Fruit fly (Drosophila melanogaster) whole organism, embryonic: ENCODE measurements around the gene CG11882.
A peak's percentile ranks its signal among the peaks of the same experiment; 100 is the strongest.

Source experiments
- ATbp ChIP-seq: fragments of 200-800 bp; sonication (Bioruptor generic); optimal IDR thresholded peaks from 2 replicates; lab custom pipeline; 2017; ENCODE audit warnings: missing biosample characterization, mild to moderate bottlenecking, missing genetic modification characterization, missing genetic modification reagents
- Awh ChIP-seq: fragments of 200-800 bp; sonication (Bioruptor generic); IDR thresholded peaks from 2 replicates; pipeline ENCODE4, ENCODE4 v1.3.6; 2022; ENCODE audit warnings: missing biosample characterization, missing genetic modification characterization
- B-H2 ChIP-seq: fragments of 200-800 bp; sonication (Bioruptor generic); optimal IDR thresholded peaks from 2 replicates; lab custom pipeline; 2018; ENCODE audit warnings: missing biosample characterization, mild to moderate bottlenecking, missing genetic modification characterization
- BtbVII ChIP-seq: fragments of 200-800 bp; sonication (Bioruptor generic); optimal IDR thresholded peaks from 3 replicates; lab custom pipeline; 2017; ENCODE audit warnings: missing biosample characterization, mild to moderate bottlenecking, missing genetic modification characterization
- CG12744 ChIP-seq: fragments of 200-800 bp; sonication (Bioruptor generic); optimal IDR thresholded peaks from 2 replicates; lab custom pipeline; 2016; ENCODE audit warnings: missing biosample characterization, missing genetic modification characterization
- CG14860 ChIP-seq: fragments of 200-800 bp; sonication (Bioruptor generic); IDR thresholded peaks from 3 replicates; pipeline ENCODE4 v1.3.6; 2022; ENCODE audit warnings: missing biosample characterization, missing genetic modification characterization; ENCODE audit not compliant: partially characterized antibody
- CG17359 ChIP-seq: fragments of 200-800 bp; sonication (Bioruptor generic); optimal IDR thresholded peaks from 3 replicates; lab custom pipeline; 2018; ENCODE audit warnings: missing biosample characterization, mild to moderate bottlenecking, missing genetic modification characterization, moderate library complexity
- CG17361 ChIP-seq: fragments of 200-800 bp; sonication (Bioruptor generic); IDR thresholded peaks from 3 replicates; pipeline ENCODE4 v1.3.6; 2022; ENCODE audit warnings: missing biosample characterization, missing genetic modification characterization
- CG17568 ChIP-seq: fragments of 200-800 bp; sonication (Bioruptor generic); optimal IDR thresholded peaks from 2 replicates; lab custom pipeline; 2018; ENCODE audit warnings: missing biosample characterization, mild to moderate bottlenecking, missing genetic modification characterization, moderate library complexity
- CG1832 ChIP-seq: fragments of 200-800 bp; sonication (Bioruptor generic); optimal IDR thresholded peaks from 2 replicates; lab custom pipeline; 2017; ENCODE audit warnings: missing biosample characterization, mild to moderate bottlenecking, missing genetic modification characterization, inconsistent platforms
- CG18599 ChIP-seq: fragments of 200-800 bp; sonication (Bioruptor generic); optimal IDR thresholded peaks from 3 replicates; lab custom pipeline; 2017; ENCODE audit warnings: missing biosample characterization, missing genetic modification characterization, mild to moderate bottlenecking, moderate library complexity, missing genetic modification reagents
- CG2678 ChIP-seq: fragments of 200-800 bp; sonication (Bioruptor generic); optimal IDR thresholded peaks from 3 replicates; lab custom pipeline; 2019; ENCODE audit warnings: missing biosample characterization, mild to moderate bottlenecking, missing genetic modification characterization, moderate library complexity
- CG2712 ChIP-seq: fragments of 200-800 bp; optimal IDR thresholded peaks from 3 replicates; lab custom pipeline; 2019; ENCODE audit warnings: missing biosample characterization, mild to moderate bottlenecking, missing genetic modification characterization, moderate library complexity
- CG3407 ChIP-seq: fragments of 200-800 bp; sonication (Bioruptor generic); optimal IDR thresholded peaks from 2 replicates; lab custom pipeline; 2018; ENCODE audit warnings: missing biosample characterization, mild to moderate bottlenecking, missing genetic modification characterization
- CG34224 ChIP-seq: fragments of 200-800 bp; sonication (Bioruptor generic); IDR thresholded peaks from 3 replicates; pipeline ENCODE4 v1.3.6; 2022; ENCODE audit warnings: missing biosample characterization, missing genetic modification characterization; ENCODE audit not compliant: partially characterized antibody
- CG5245 ChIP-seq: fragments of 200-800 bp; sonication (Bioruptor generic); optimal IDR thresholded peaks from 3 replicates; lab custom pipeline; 2016; ENCODE audit warnings: missing biosample characterization, missing genetic modification characterization
- CG5953 ChIP-seq: fragments of 200-800 bp; sonication (Bioruptor generic); IDR thresholded peaks from 2 replicates; pipeline ENCODE4 v1.3.6; 2022; ENCODE audit warnings: missing biosample characterization, missing genetic modification characterization
- CG6683 ChIP-seq: fragments of 200-800 bp; sonication (Bioruptor generic); optimal IDR thresholded peaks from 2 replicates; lab custom pipeline; 2017; ENCODE audit warnings: missing biosample characterization, mild to moderate bottlenecking, missing genetic modification characterization, missing genetic modification reagents
- Fer1 ChIP-seq: fragments of 200-800 bp; sonication (Bioruptor generic); optimal IDR thresholded peaks from 2 replicates; lab custom pipeline; 2017; ENCODE audit warnings: missing biosample characterization, mild to moderate bottlenecking, missing genetic modification characterization
- H15 ChIP-seq: fragments of 200-800 bp; sonication (Bioruptor generic); IDR thresholded peaks from 3 replicates; pipeline ENCODE4 v1.3.6; 2022; ENCODE audit warnings: missing biosample characterization, missing genetic modification characterization
- Mad ChIP-seq: fragments of 200-800 bp; sonication (Bioruptor generic); optimal IDR thresholded peaks from 2 replicates; lab custom pipeline; 2016; ENCODE audit warnings: missing biosample characterization, missing genetic modification characterization
- Meics ChIP-seq: fragments of 200-800 bp; sonication (Bioruptor generic); optimal IDR thresholded peaks from 2 replicates; lab custom pipeline; 2017; ENCODE audit warnings: missing biosample characterization, mild to moderate bottlenecking, missing genetic modification characterization
- Ptx1 ChIP-seq: fragments of 200-800 bp; sonication (Bioruptor generic); IDR thresholded peaks from 2 replicates; pipeline ENCODE4 v1.3.6; 2022; ENCODE audit warnings: missing biosample characterization, missing genetic modification characterization
- Side ChIP-seq: fragments of 200-800 bp; sonication (Bioruptor generic); optimal IDR thresholded peaks from 2 replicates; lab custom pipeline; 2016; ENCODE audit warnings: missing biosample characterization, missing genetic modification characterization
- Spps ChIP-seq: fragments of 200-800 bp; sonication (Bioruptor generic); optimal IDR thresholded peaks from 2 replicates; lab custom pipeline; 2018; ENCODE audit warnings: missing biosample characterization, mild to moderate bottlenecking, missing genetic modification characterization
- Tbp ChIP-seq: fragments of >200 bp; optimal IDR thresholded peaks from 2 replicates; lab custom pipeline; 2018; ENCODE audit warnings: missing biosample characterization, missing genetic modification characterization
- Usf ChIP-seq: fragments of 200-800 bp; sonication (Bioruptor generic); optimal IDR thresholded peaks from 2 replicates; lab custom pipeline; 2017; ENCODE audit warnings: missing genotype, missing biosample characterization, missing genetic modification characterization
- Xbp1 ChIP-seq: fragments of 200-800 bp; sonication (Bioruptor generic); optimal IDR thresholded peaks from 3 replicates; lab custom pipeline; 2016; ENCODE audit warnings: missing biosample characterization, mild to moderate bottlenecking, missing genetic modification characterization
- amos ChIP-seq: fragments of 200-800 bp; sonication (Bioruptor generic); IDR thresholded peaks from 2 replicates; pipeline ENCODE4 v1.3.6; 2022; ENCODE audit warnings: missing biosample characterization, missing genetic modification characterization; ENCODE audit not compliant: partially characterized antibody
- ara ChIP-seq: fragments of 200-800 bp; sonication (Bioruptor generic); IDR thresholded peaks from 2 replicates; pipeline ENCODE4 v1.3.6; 2022; ENCODE audit warnings: missing biosample characterization, missing genetic modification characterization
- az2 ChIP-seq: fragments of 200-800 bp; sonication (Bioruptor generic); optimal IDR thresholded peaks from 3 replicates; lab custom pipeline; 2016; ENCODE audit warnings: missing biosample characterization, missing genetic modification characterization
- bowl ChIP-seq: fragments of 200-800 bp; sonication (Bioruptor generic); IDR thresholded peaks from 2 replicates; pipeline ENCODE4 v1.3.6; 2022; ENCODE audit warnings: missing biosample characterization, missing genetic modification characterization
- danr ChIP-seq: fragments of 200-800 bp; sonication (Bioruptor generic); IDR thresholded peaks from 2 replicates; pipeline ENCODE4 v1.3.6; 2022; ENCODE audit warnings: missing biosample characterization, missing genetic modification characterization
- en ChIP-seq: fragments of 200-800 bp; sonication (Bioruptor generic); optimal IDR thresholded peaks from 2 replicates; lab custom pipeline; 2016; ENCODE audit warnings: missing biosample characterization, missing genetic modification characterization
- esg ChIP-seq: fragments of 200-800 bp; sonication (Bioruptor generic); conservative IDR thresholded peaks from 2 replicates; pipeline ENCODE4 v1.3.6; 2022; ENCODE audit warnings: missing biosample characterization, missing genetic modification characterization
- kni ChIP-seq: fragments of 200-800 bp; sonication (Bioruptor generic); optimal IDR thresholded peaks from 3 replicates; lab custom pipeline; 2017; ENCODE audit warnings: mild to moderate bottlenecking, missing biosample characterization, missing genetic modification reagents, missing genetic modification characterization
- lab ChIP-seq: fragments of 200-800 bp; sonication (Bioruptor generic); optimal IDR thresholded peaks from 3 replicates; lab custom pipeline; 2017; ENCODE audit warnings: missing biosample characterization, missing genetic modification characterization, mild to moderate bottlenecking, moderate library complexity, missing genetic modification reagents
- lola ChIP-seq, 3 experiments: fragments of >200 bp in 2 of 3; fragments of 200-800 bp in 1 of 3; sonication (Bioruptor generic) in 1 of 3; optimal IDR thresholded peaks; 2 replicates each; lab custom pipeline; 2017 to 2019; ENCODE audit warnings: missing biosample characterization in 3 of 3, missing genetic modification characterization in 3 of 3, mild to moderate bottlenecking in 1 of 3, moderate library complexity in 1 of 3
- nerfin-2 ChIP-seq: fragments of 200-800 bp; sonication (Bioruptor generic); IDR thresholded peaks from 2 replicates; pipeline ENCODE4 v1.3.6; 2022; ENCODE audit warnings: missing biosample characterization, missing genetic modification characterization; ENCODE audit not compliant: partially characterized antibody
- org-1 ChIP-seq: fragments of 200-800 bp; sonication (Bioruptor generic); optimal IDR thresholded peaks from 2 replicates; lab custom pipeline; 2017; ENCODE audit warnings: missing biosample characterization, missing genetic modification characterization
- phol ChIP-seq: fragments of 200-800 bp; sonication (Bioruptor generic); optimal IDR thresholded peaks from 3 replicates; lab custom pipeline; 2018; ENCODE audit warnings: missing biosample characterization, mild to moderate bottlenecking, missing genetic modification characterization, moderate library complexity
- ro ChIP-seq: fragments of 200-800 bp; sonication (Bioruptor generic); IDR thresholded peaks from 2 replicates; pipeline ENCODE4 v1.3.6; 2022; ENCODE audit warnings: missing biosample characterization, missing genetic modification characterization
- row ChIP-seq: fragments of 200-800 bp; sonication (Bioruptor generic); IDR thresholded peaks from 3 replicates; pipeline ENCODE4 v1.3.6; 2022; ENCODE audit warnings: missing biosample characterization, missing genetic modification characterization
- salm ChIP-seq: fragments of 200-800 bp; sonication (Bioruptor generic); optimal IDR thresholded peaks from 2 replicates; lab custom pipeline; 2018; ENCODE audit warnings: missing biosample characterization, mild to moderate bottlenecking, missing genetic modification characterization
- sens ChIP-seq: fragments of 200-800 bp; sonication (Bioruptor generic); peaks from one replicate; lab custom pipeline; 2016; ENCODE audit warnings: missing biosample characterization, missing genetic modification characterization
- slp2 ChIP-seq: fragments of 200-800 bp; sonication (Bioruptor generic); optimal IDR thresholded peaks from 2 replicates; lab custom pipeline; 2016; ENCODE audit warnings: missing biosample characterization, missing genetic modification characterization
- unc-4 ChIP-seq: fragments of 200-800 bp; sonication (Bioruptor generic); IDR thresholded peaks from 2 replicates; pipeline ENCODE4 v1.3.6; 2022; ENCODE audit warnings: missing biosample characterization, missing genetic modification characterization; ENCODE audit not compliant: partially characterized antibody
- vnd ChIP-seq: fragments of 200-800 bp; sonication (Bioruptor generic); IDR thresholded peaks from 3 replicates; pipeline ENCODE4 v1.3.6; 2022; ENCODE audit warnings: missing biosample characterization, missing genetic modification characterization; ENCODE audit not compliant: partially characterized antibody

The CG11882 gene

dm6 chr3R:29112398-29113150, 35.4 kb downstream of the CG11882 start, which contains the start of the genes alpha-Man-Ib and Pdhb (continued):
- peak; percentile 43; the same call in 1 of the 2 replicates for TF ChIP-seq Awh (GFP tag; lab: Robert Waterston, UW)
- TF ChIP-seq H15 (GFP tag; lab: Robert Waterston, UW): peak; percentile 65; the same call in 2 of the 3 replicates
- no peak for TF ChIP-seq Side
- TF ChIP-seq kni: no peak
- TF ChIP-seq Spps (tag; lab: Kevin White, UChicago): peak; percentile 42
- TF ChIP-seq salm: peak; percentile 48
- no peak for TF ChIP-seq CG1832 (GFP tag; lab: Kevin White, UChicago)
- no peak for TF ChIP-seq en (GFP tag; lab: Kevin White, UChicago)
- peak; percentile 29; the same call in 1 of the 2 replicates for TF ChIP-seq amos
- no peak for TF ChIP-seq ara
- TF ChIP-seq CG14860 (GFP tag; lab: Robert Waterston, UW): no peak
- TF ChIP-seq esg (GFP tag; lab: Robert Waterston, UW): peak; percentile 79
- peak; percentile 90 for TF ChIP-seq CG2712 (tag; lab: Kevin White, UChicago)
- TF ChIP-seq CG5953 (GFP tag; lab: Robert Waterston, UW): 0 out of 2 replicates have a peak, but pooled peaks have one; percentile 5
- peak; percentile 10 for TF ChIP-seq slp2
- TF ChIP-seq CG17568 (GFP tag; lab: Kevin White, UChicago): no peak
- peak; percentile 31 for TF ChIP-seq BtbVII
- TF ChIP-seq CG2678: peak; percentile 84
- peak; percentile 42 for TF ChIP-seq CG6683 (GFP tag; lab: Kevin White, UChicago)
- TF ChIP-seq Ptx1: peak; percentile 92
- TF ChIP-seq vnd: no peak
- TF ChIP-seq CG18599 (GFP tag; lab: Kevin White, UChicago): peak; percentile 80
- TF ChIP-seq Fer1 (GFP tag; lab: Kevin White, UChicago): peak; percentile 63
- peak; percentile 44 for TF ChIP-seq Mad (GFP tag; lab: Kevin White, UChicago)
- peak; percentile 50; the same call in 1 of the 2 replicates for TF ChIP-seq ro (GFP tag; lab: Robert Waterston, UW)
- peak; percentile 97 for TF ChIP-seq row
- peak; percentile 93 for TF ChIP-seq phol (tag; lab: Kevin White, UChicago)
- peak; percentile 95 for TF ChIP-seq sens (GFP tag; lab: Kevin White, UChicago)
- peak; percentile 11 for TF ChIP-seq CG17361 (GFP tag; lab: Robert Waterston, UW)
- TF ChIP-seq Meics: peak; percentile 74
- 0 out of 2 replicates have a peak, but pooled peaks have one; percentile 38 for TF ChIP-seq unc-4 (GFP tag; lab: Robert Waterston, UW)
- peak; percentile 77 for TF ChIP-seq az2
- peak in 1 of 3 experiments; percentile 77 for TF ChIP-seq lola (GFP tag; optimal IDR thresholded peaks at IDR 0.05; lab: Kevin White, UChicago)
- peak; percentile 71 for TF ChIP-seq CG17359 (tag; lab: Kevin White, UChicago)
- no peak for TF ChIP-seq bowl
- TF ChIP-seq org-1 (GFP tag; lab: Kevin White, UChicago): peak; percentile 53
- TF ChIP-seq lab: peak; percentile 82
- peak; percentile 40 for TF ChIP-seq CG3407
- no peak for TF ChIP-seq nerfin-2 (GFP tag; lab: Robert Waterston, UW)
- TF ChIP-seq ATbp: peak; percentile 49
- TF ChIP-seq CG5245 (GFP tag; lab: Kevin White, UChicago): peak; percentile 31
- TF ChIP-seq Xbp1 (GFP tag; lab: Kevin White, UChicago): peak; percentile 87
- TF ChIP-seq CG34224 (GFP tag; lab: Robert Waterston, UW): no peak
- TF ChIP-seq danr (GFP tag; lab: Robert Waterston, UW): peak; percentile 63; the same call in 1 of the 2 replicates
- TF ChIP-seq B-H2 (GFP tag; lab: Kevin White, UChicago): peak; percentile 82
- TF ChIP-seq Tbp (GFP tag; lab: Kevin White, UChicago): no peak
- TF ChIP-seq Usf (GFP tag; lab: Kevin White, UChicago): peak; percentile 63
- no peak for TF ChIP-seq CG12744 (GFP tag; lab: Kevin White, UChicago)
